Worm (Caenorhabditis elegans): ENCODE data around the gene T04B2.7.

T04B2.7 gene

ce11 chrIV:10071121-10071520 lies 15.1 kb upstream of the T04B2.7 start:
- TF ChIP-seq madf-8 (GFP tag; conservative IDR thresholded peaks at IDR 0.05): peak; percentile 38; the same call in 1 of the 2 replicates
- peak; percentile 75 for TF ChIP-seq madf-6 (GFP tag; IDR thresholded peaks at IDR 0.05)
- TF ChIP-seq egrh-3 (GFP tag; IDR thresholded peaks at IDR 0.05): peak; percentile 57; the same call in 1 of the 2 replicates
- TF ChIP-seq efl-1 (GFP tag; optimal IDR thresholded peaks at IDR 0.05): peak; percentile 42

ce11 chrIV:10068266-10068665 lies 12.2 kb upstream of the T04B2.7 start:
- TF ChIP-seq F55B11.4 (tag; optimal IDR thresholded peaks at IDR 0.05; ENCODE audit: borderline replicate concordance, insufficient read depth): no peak
- no peak for TF ChIP-seq Y53F4B.3 (GFP tag; IDR thresholded peaks at IDR 0.05)
- no peak for TF ChIP-seq egrh-3 (GFP tag; IDR thresholded peaks at IDR 0.05)
- no peak for TF ChIP-seq aptf-2 (GFP tag; conservative IDR thresholded peaks at IDR 0.05)
- no peak for TF ChIP-seq let-526 (GFP tag; IDR thresholded peaks at IDR 0.05)
- no peak for TF ChIP-seq Y53G8AR.9 (GFP tag; conservative IDR thresholded peaks at IDR 0.05)
- no peak for TF ChIP-seq K11D2.4 (GFP tag; IDR thresholded peaks at IDR 0.05)
- TF ChIP-seq C17E4.6 (GFP tag; IDR thresholded peaks at IDR 0.05): no peak
- TF ChIP-seq ceh-79 (tag; optimal IDR thresholded peaks at IDR 0.05): no peak
- TF ChIP-seq egl-18 (GFP tag; IDR thresholded peaks at IDR 0.05): no peak
- no peak for TF ChIP-seq F10E7.11 (tag; optimal IDR thresholded peaks at IDR 0.05)
- TF ChIP-seq unc-130 (GFP tag; optimal IDR thresholded peaks at IDR 0.05): no peak
- TF ChIP-seq tbx-9 (tag; optimal IDR thresholded peaks at IDR 0.05; ENCODE audit: borderline replicate concordance): no peak
- TF ChIP-seq sptf-2 (GFP tag; optimal IDR thresholded peaks at IDR 0.05): no peak
- TF ChIP-seq fkh-3 (tag; optimal IDR thresholded peaks at IDR 0.05): no peak
- TF ChIP-seq T26A5.8 (tag; optimal IDR thresholded peaks at IDR 0.05): no peak
- no peak for TF ChIP-seq pbrm-1 (GFP tag; IDR thresholded peaks at IDR 0.05)
- TF ChIP-seq B0261.1 (tag; optimal IDR thresholded peaks at IDR 0.05): no peak
- no peak for TF ChIP-seq F57A8.1 (GFP tag; optimal IDR thresholded peaks at IDR 0.05)
- no peak for TF ChIP-seq T07F8.4 (tag; optimal IDR thresholded peaks at IDR 0.05)

ce11 chrIV:10067541-10067940 lies 11.5 kb upstream of the T04B2.7 start, which contains the start of gene cwn-2:
cwn-2 (plus strand) TSS chrIV:10067816.
- TF ChIP-seq ceh-91 (GFP tag; IDR thresholded peaks at IDR 0.05) (no peak), snpc-3.4 (tag; optimal IDR thresholded peaks at IDR 0.05) (no peak), rpc-1 (optimal IDR thresholded peaks at IDR 0.05) (no peak), rpc-1 (tag; optimal IDR thresholded peaks at IDR 0.05) (no peak), mel-28 (tag; optimal IDR thresholded peaks at IDR 0.05; ENCODE audit: borderline replicate concordance) (no peak), hlh-26 (GFP tag; conservative IDR thresholded peaks at IDR 0.05) (no peak), cebp-2 (GFP tag; IDR thresholded peaks at IDR 0.05) (no peak), aptf-3 (GFP tag; IDR thresholded peaks at IDR 0.05) (no peak), Y95B8A.8 (GFP tag; IDR thresholded peaks at IDR 0.05) (no peak), cebp-1 (GFP tag; IDR thresholded peaks at IDR 0.05) (no peak), cebp-1 (tag; optimal IDR thresholded peaks at IDR 0.05) (no peak), dpl-1 (GFP tag; optimal IDR thresholded peaks at IDR 0.05) (no peak), unc-62 (GFP tag; optimal IDR thresholded peaks at IDR 0.05) (no peak), hmg-1.2 (GFP tag; IDR thresholded peaks at IDR 0.05) (no peak)

DNA sequence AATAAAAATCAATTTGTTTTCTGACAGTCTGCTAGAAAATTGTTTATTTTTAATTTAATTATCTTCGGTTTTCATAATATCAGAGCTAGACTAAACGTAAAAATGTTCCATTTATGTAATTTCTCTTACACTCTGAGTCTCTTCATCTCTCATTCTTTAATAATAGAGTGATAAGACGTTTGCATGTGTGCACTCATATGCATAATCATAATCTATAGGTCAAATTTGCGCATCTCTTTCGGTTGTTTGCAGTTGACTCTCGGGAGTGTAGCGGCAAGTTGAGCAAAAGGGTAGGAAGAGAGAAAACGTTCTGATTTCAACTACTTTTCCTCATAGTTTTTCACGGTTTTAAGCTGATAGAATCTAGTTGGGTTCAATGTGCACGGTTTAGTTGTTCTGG lies 10.4 kb upstream of the T04B2.7 start:
- TF ChIP-seq snpc-4 (GFP tag; optimal IDR thresholded peaks at IDR 0.05) (no peak), snpc-4 (tag; optimal IDR thresholded peaks at IDR 0.05) (no peak), fkh-3 (tag; optimal IDR thresholded peaks at IDR 0.05) (no peak), Y67H2A.10 (GFP tag; conservative IDR thresholded peaks at IDR 0.05) (no peak), ztf-28 (GFP tag; IDR thresholded peaks at IDR 0.05) (no peak), egl-18 (GFP tag; IDR thresholded peaks at IDR 0.05) (no peak), egrh-3 (GFP tag; IDR thresholded peaks at IDR 0.05) (no peak), lin-54 (GFP tag; optimal IDR thresholded peaks at IDR 0.05) (no peak), lsl-1 (GFP tag; optimal IDR thresholded peaks at IDR 0.05) (no peak), nhr-120 (GFP tag; IDR thresholded peaks at IDR 0.05) (no peak), F55B11.4 (tag; optimal IDR thresholded peaks at IDR 0.05; ENCODE audit: borderline replicate concordance, insufficient read depth) (no peak), unc-130 (GFP tag; optimal IDR thresholded peaks at IDR 0.05) (no peak)
